Fruit fly (Drosophila melanogaster) whole organism, embryonic: ENCODE data around the gene PLCXD.

Experiments
- ATbp ChIP-seq: fragments of 200-800 bp; sonication (Bioruptor generic); optimal IDR thresholded peaks from 2 replicates; lab custom pipeline; 2017; ENCODE audit warnings: missing biosample characterization, mild to moderate bottlenecking, missing genetic modification characterization, missing genetic modification reagents
- Atf-2 ChIP-seq: fragments of 200-800 bp; sonication (Bioruptor generic); optimal IDR thresholded peaks from 2 replicates; lab custom pipeline; 2016; ENCODE audit warnings: missing biosample characterization, missing genetic modification characterization
- Awh ChIP-seq: fragments of 200-800 bp; sonication (Bioruptor generic); IDR thresholded peaks from 2 replicates; pipeline ENCODE4, ENCODE4 v1.3.6; 2022; ENCODE audit warnings: missing biosample characterization, missing genetic modification characterization
- CG10979 ChIP-seq: fragments of 200-800 bp; sonication (Bioruptor generic); optimal IDR thresholded peaks from 2 replicates; lab custom pipeline; 2018; ENCODE audit warnings: missing biosample characterization, mild to moderate bottlenecking, missing genetic modification characterization, moderate library complexity
- CG11504 ChIP-seq: fragments of 200-800 bp; sonication (Bioruptor generic); optimal IDR thresholded peaks from 3 replicates; lab custom pipeline; 2019; ENCODE audit warnings: missing biosample characterization, mild to moderate bottlenecking, missing genetic modification characterization, moderate library complexity
- CG16815 ChIP-seq: fragments of 200-800 bp; sonication (Bioruptor generic); optimal IDR thresholded peaks from 3 replicates; lab custom pipeline; 2017; ENCODE audit warnings: missing biosample characterization, mild to moderate bottlenecking, missing genetic modification characterization
- CG17385 ChIP-seq: fragments of 200-800 bp; sonication (Bioruptor generic); optimal IDR thresholded peaks from 3 replicates; lab custom pipeline; 2018; ENCODE audit warnings: missing biosample characterization, mild to moderate bottlenecking, missing genetic modification characterization
- CG17802 ChIP-seq: fragments of 200-800 bp; sonication (Bioruptor generic); optimal IDR thresholded peaks from 2 replicates; lab custom pipeline; 2018; ENCODE audit warnings: missing biosample characterization, mild to moderate bottlenecking, missing genetic modification characterization, moderate library complexity
- CG32772 ChIP-seq: fragments of 200-800 bp; sonication (Bioruptor generic); IDR thresholded peaks from 2 replicates; pipeline ENCODE4 v1.3.6; 2022; ENCODE audit warnings: missing biosample characterization, missing genetic modification characterization
- CG33557 ChIP-seq: fragments of 200-800 bp; sonication (Bioruptor generic); optimal IDR thresholded peaks from 2 replicates; lab custom pipeline; 2019; ENCODE audit warnings: missing biosample characterization, mild to moderate bottlenecking, missing genetic modification characterization, moderate library complexity
- CG34376 ChIP-seq: fragments of 200-800 bp; sonication (Bioruptor generic); optimal IDR thresholded peaks from 2 replicates; lab custom pipeline; 2018; ENCODE audit warnings: missing biosample characterization, mild to moderate bottlenecking, missing genetic modification characterization
- CG6689 ChIP-seq: fragments of 200-800 bp; sonication (Bioruptor generic); IDR thresholded peaks from 2 replicates; pipeline ENCODE4 v1.3.6; 2022; ENCODE audit warnings: missing biosample characterization, missing genetic modification characterization
- CG6813 ChIP-seq: fragments of 200-800 bp; sonication (Bioruptor generic); optimal IDR thresholded peaks from 2 replicates; lab custom pipeline; 2017; ENCODE audit warnings: missing biosample characterization, missing genetic modification characterization, mild to moderate bottlenecking, moderate library complexity, missing genetic modification reagents
- CG7271 ChIP-seq: fragments of 200-800 bp; sonication (Bioruptor generic); optimal IDR thresholded peaks from 2 replicates; lab custom pipeline; 2018; ENCODE audit warnings: missing biosample characterization, mild to moderate bottlenecking, missing genetic modification characterization, moderate library complexity
- CG8290 ChIP-seq, 3 experiments: fragments of 200-800 bp; sonication (Bioruptor generic); optimal IDR thresholded peaks; 2 replicates each; lab custom pipeline; 2016 to 2019; ENCODE audit warnings: missing biosample characterization in 3 of 3, missing genetic modification characterization in 3 of 3, mild to moderate bottlenecking in 2 of 3, moderate library complexity in 1 of 3
- D19A ChIP-seq: fragments of 200-800 bp; optimal IDR thresholded peaks from 3 replicates; lab custom pipeline; 2019; ENCODE audit warnings: missing biosample characterization, mild to moderate bottlenecking, missing genetic modification characterization, moderate library complexity
- Doc3 ChIP-seq: fragments of 200-800 bp; sonication (Bioruptor generic); IDR thresholded peaks from 3 replicates; pipeline ENCODE4 v1.3.6; 2022; ENCODE audit warnings: missing biosample characterization, missing genetic modification characterization; ENCODE audit not compliant: partially characterized antibody
- Elba2 ChIP-seq: fragments of 200-800 bp; sonication (Bioruptor generic); optimal IDR thresholded peaks from 3 replicates; lab custom pipeline; 2016; ENCODE audit warnings: missing biosample characterization, missing genetic modification characterization
- Ets97D ChIP-seq: fragments of 200-800 bp; sonication (Bioruptor generic); optimal IDR thresholded peaks from 3 replicates; lab custom pipeline; 2016; ENCODE audit warnings: missing biosample characterization, missing genetic modification characterization
- MTF-1 ChIP-seq: fragments of 200-800 bp; sonication (Bioruptor generic); optimal IDR thresholded peaks from 2 replicates; lab custom pipeline; 2018; ENCODE audit warnings: missing biosample characterization, mild to moderate bottlenecking, missing genetic modification characterization, borderline replicate concordance
- Med ChIP-seq: fragments of 200-800 bp; sonication (Bioruptor generic); peaks from one replicate; lab custom pipeline; 2016; ENCODE audit warnings: missing biosample characterization, missing genetic modification characterization, mild to moderate bottlenecking, inconsistent platforms, moderate library complexity
- NFAT ChIP-seq: fragments of 200-800 bp; sonication (Bioruptor generic); IDR thresholded peaks from 2 replicates; pipeline ENCODE4 v1.3.6; 2022; ENCODE audit warnings: missing biosample characterization, missing genetic modification characterization
- Nf-YA ChIP-seq: fragments of 200-800 bp; sonication (Bioruptor generic); IDR thresholded peaks from 2 replicates; pipeline ENCODE4 v1.3.6; 2022; ENCODE audit warnings: missing biosample characterization, missing genetic modification characterization
- Sin3A ChIP-seq: fragments of >200 bp; optimal IDR thresholded peaks from 2 replicates; lab custom pipeline; 2018
- Sox102F ChIP-seq: fragments of 200-800 bp; sonication (Bioruptor generic); optimal IDR thresholded peaks from 2 replicates; lab custom pipeline; 2018; ENCODE audit warnings: missing biosample characterization, mild to moderate bottlenecking, missing genetic modification characterization, moderate library complexity
- Xrp1 ChIP-seq: fragments of 200-800 bp; sonication (Bioruptor generic); IDR thresholded peaks from 2 replicates; pipeline ENCODE4 v1.3.6; 2022; ENCODE audit warnings: missing biosample characterization, missing genetic modification characterization
- ac ChIP-seq: fragments of 200-800 bp; sonication (Bioruptor generic); optimal IDR thresholded peaks from 3 replicates; lab custom pipeline; 2017; ENCODE audit warnings: missing biosample characterization, mild to moderate bottlenecking, missing genetic modification characterization
- emc ChIP-seq: fragments of 200-800 bp; sonication (Bioruptor generic); optimal IDR thresholded peaks from 2 replicates; lab custom pipeline; 2016; ENCODE audit warnings: missing biosample characterization, missing genetic modification characterization
- fd64A ChIP-seq: fragments of 200-800 bp; sonication (Bioruptor generic); optimal IDR thresholded peaks from 3 replicates; lab custom pipeline; 2018; ENCODE audit warnings: missing biosample characterization, mild to moderate bottlenecking, missing genetic modification characterization
- gem ChIP-seq: fragments of 200-800 bp; sonication (Bioruptor generic); optimal IDR thresholded peaks from 2 replicates; lab custom pipeline; 2019; ENCODE audit warnings: missing biosample characterization, mild to moderate bottlenecking, missing genetic modification characterization, moderate library complexity
- gsb-n ChIP-seq: fragments of 200-800 bp; sonication (Bioruptor generic); optimal IDR thresholded peaks from 3 replicates; lab custom pipeline; 2018; ENCODE audit warnings: missing biosample characterization, mild to moderate bottlenecking, missing genetic modification characterization
- ham ChIP-seq: fragments of 200-800 bp; sonication (Bioruptor generic); IDR thresholded peaks from 2 replicates; pipeline ENCODE4 v1.3.6; 2022; ENCODE audit warnings: missing biosample characterization, missing genetic modification characterization
- inv ChIP-seq: fragments of 200-800 bp; sonication (Bioruptor generic); IDR thresholded peaks from 2 replicates; pipeline ENCODE4 v1.3.6; 2022; ENCODE audit warnings: missing biosample characterization, missing genetic modification characterization; ENCODE audit not compliant: partially characterized antibody
- lov ChIP-seq, 2 experiments: fragments of 200-800 bp in 1 of 2; fragments of >200 bp in 1 of 2; sonication (Bioruptor generic) in 1 of 2; IDR thresholded peaks in 1 of 2; optimal IDR thresholded peaks in 1 of 2; 2 replicates in 1 of 2; 3 replicates in 1 of 2; pipeline versions ENCODE4 v1.3.6 to Lab custom; 2017 to 2022; ENCODE audit warnings: missing biosample characterization in 1 of 2, missing genetic modification characterization in 1 of 2
- mam ChIP-seq: fragments of 200-800 bp; sonication (Bioruptor generic); optimal IDR thresholded peaks from 3 replicates; lab custom pipeline; 2016; ENCODE audit warnings: missing biosample characterization, missing genetic modification characterization
- nerfin-1 ChIP-seq: fragments of 200-800 bp; sonication (Bioruptor generic); optimal IDR thresholded peaks from 3 replicates; lab custom pipeline; 2019; ENCODE audit warnings: missing biosample characterization, mild to moderate bottlenecking, missing genetic modification characterization, moderate library complexity
- phol ChIP-seq: fragments of 200-800 bp; sonication (Bioruptor generic); optimal IDR thresholded peaks from 3 replicates; lab custom pipeline; 2018; ENCODE audit warnings: missing biosample characterization, mild to moderate bottlenecking, missing genetic modification characterization, moderate library complexity
- prd ChIP-seq, 3 experiments: fragments of >200 bp in 2 of 3; fragments of 200-800 bp in 1 of 3; sonication (Bioruptor generic) in 1 of 3; optimal IDR thresholded peaks in 2 of 3; IDR thresholded peaks in 1 of 3; 2 replicates in 2 of 3; 3 replicates in 1 of 3; pipeline versions ENCODE4 v1.3.6 to Lab custom; 2017 to 2022; ENCODE audit warnings: missing biosample characterization in 1 of 3, missing genetic modification characterization in 1 of 3
- row ChIP-seq: fragments of 200-800 bp; sonication (Bioruptor generic); IDR thresholded peaks from 3 replicates; pipeline ENCODE4 v1.3.6; 2022; ENCODE audit warnings: missing biosample characterization, missing genetic modification characterization
- run ChIP-seq: fragments of 200-800 bp; sonication (Bioruptor generic); optimal IDR thresholded peaks from 3 replicates; lab custom pipeline; 2018; ENCODE audit warnings: missing biosample characterization, mild to moderate bottlenecking, missing genetic modification characterization
- sens ChIP-seq: fragments of 200-800 bp; sonication (Bioruptor generic); peaks from one replicate; lab custom pipeline; 2016; ENCODE audit warnings: missing biosample characterization, missing genetic modification characterization
- shn ChIP-seq: fragments of 200-800 bp; sonication (Bioruptor generic); optimal IDR thresholded peaks from 3 replicates; lab custom pipeline; 2016; ENCODE audit warnings: missing biosample characterization, missing genetic modification characterization
- slbo ChIP-seq: fragments of 200-800 bp; sonication (Bioruptor generic); IDR thresholded peaks from 2 replicates; pipeline ENCODE4 v1.3.6; 2022; ENCODE audit warnings: missing biosample characterization, missing genetic modification characterization
- stwl ChIP-seq: fragments of 200-800 bp; sonication (Bioruptor generic); optimal IDR thresholded peaks from 3 replicates; lab custom pipeline; 2018; ENCODE audit warnings: missing biosample characterization, mild to moderate bottlenecking, missing genetic modification characterization, moderate library complexity
- zen ChIP-seq: fragments of 200-800 bp; sonication (Bioruptor generic); optimal IDR thresholded peaks from 3 replicates; lab custom pipeline; 2018; ENCODE audit warnings: missing biosample characterization, mild to moderate bottlenecking, missing genetic modification characterization, moderate library complexity

Gene PLCXD

dm6 chr2L:12075850-12076249 is 26.6 kb downstream of the PLCXD start, which contains the start of gene CG14947 (continued):
- TF ChIP-seq Awh (GFP tag; lab: Robert Waterston, UW) (0 out of 2 replicates have a peak, but pooled peaks have one; percentile 28), Ets97D (GFP tag; lab: Kevin White, UChicago) (peak; percentile 76), CG10979 (peak; percentile 23), sens (GFP tag; lab: Kevin White, UChicago) (peak; percentile 75), CG34376 (GFP tag; lab: Kevin White, UChicago) (no peak), prd (optimal IDR thresholded peaks at IDR 0.05; lab: Kevin White, UChicago) (no peak), prd (GFP tag; IDR thresholded peaks at IDR 0.05; lab: Robert Waterston, UW) (peak; percentile 63; the same call in 1 of the 3 replicates), shn (GFP tag; lab: Kevin White, UChicago) (no peak), ham (no peak), Xrp1 (GFP tag; lab: Robert Waterston, UW) (0 out of 2 replicates have a peak, but pooled peaks have one; percentile 31), Sox102F (GFP tag; lab: Kevin White, UChicago) (peak; percentile 20), slbo (GFP tag; lab: Robert Waterston, UW) (no peak), run (no peak), Sin3A (lab: Kevin White, UChicago) (no peak), nerfin-1 (tag; lab: Kevin White, UChicago) (peak; percentile 17), CG11504 (tag; lab: Kevin White, UChicago) (no peak), Med (GFP tag; lab: Kevin White, UChicago) (peak; percentile 72), inv (no peak), Atf-2 (GFP tag; lab: Kevin White, UChicago) (no peak), ac (GFP tag; lab: Kevin White, UChicago) (peak; percentile 32), CG6813 (peak; percentile 30), Doc3 (GFP tag; lab: Robert Waterston, UW) (no peak), ATbp (GFP tag; lab: Kevin White, UChicago) (peak; percentile 12), CG32772 (GFP tag; lab: Robert Waterston, UW) (0 out of 2 replicates have a peak, but pooled peaks have one; percentile 17), NFAT (0 out of 2 replicates have a peak, but pooled peaks have one; percentile 13), phol (tag; lab: Kevin White, UChicago) (peak; percentile 9), CG17385 (GFP tag; lab: Kevin White, UChicago) (peak; percentile 59), row (GFP tag; lab: Robert Waterston, UW) (peak; percentile 36; the same call in 1 of the 3 replicates), stwl (tag; lab: Kevin White, UChicago) (peak; percentile 17), emc (GFP tag; lab: Kevin White, UChicago) (no peak), CG8290 (GFP tag; optimal IDR thresholded peaks at IDR 0.05; lab: Kevin White, UChicago) (no peak), CG8290 (tag; optimal IDR thresholded peaks at IDR 0.05; lab: Kevin White, UChicago) (peak in 1 of 2 experiments; percentile 41), fd64A (GFP tag; lab: Kevin White, UChicago) (peak; percentile 19), gsb-n (tag; lab: Kevin White, UChicago) (peak; percentile 27), CG7271 (tag; lab: Kevin White, UChicago) (peak; percentile 90), CG17802 (tag; lab: Kevin White, UChicago) (no peak), gem (peak; percentile 27), Elba2 (peak; percentile 57), D19A (tag; lab: Kevin White, UChicago) (peak; percentile 88), Nf-YA (0 out of 2 replicates have a peak, but pooled peaks have one; percentile 25), CG16815 (no peak), CG6689 (GFP tag; lab: Robert Waterston, UW) (0 out of 2 replicates have a peak, but pooled peaks have one; percentile 27), mam (no peak), lov (optimal IDR thresholded peaks at IDR 0.05; lab: Kevin White, UChicago) (no peak), lov (GFP tag; IDR thresholded peaks at IDR 0.05; lab: Robert Waterston, UW) (0 out of 3 replicates have a peak, but pooled peaks have one; percentile 63), zen (tag; lab: Kevin White, UChicago) (peak; percentile 30), MTF-1 (GFP tag; lab: Kevin White, UChicago) (peak; percentile 17), CG33557 (GFP tag; lab: Kevin White, UChicago) (peak; percentile 10)
- TF ChIP-seq, all 482 proteins: peak for 54
